Fruit fly (Drosophila melanogaster) whole organism: ENCODE measurements around the gene CG14551.

Experiments
- CG8478 ChIP-seq: fragments of >200 bp; optimal IDR thresholded peaks from 2 replicates; lab custom pipeline; 2018; ENCODE audit warnings: inconsistent platforms
- Dll ChIP-seq: fragments of >200 bp; optimal IDR thresholded peaks from 2 replicates; lab custom pipeline; 2017
- EcR ChIP-seq, 2 experiments: fragments of >200 bp; optimal IDR thresholded peaks; 2 replicates each; lab custom pipeline; 2017; ENCODE audit warnings: missing biosample characterization in 2 of 2, missing genetic modification characterization in 2 of 2, missing genetic modification reagents in 2 of 2
- psq ChIP-seq: fragments of >200 bp; optimal IDR thresholded peaks from 2 replicates; lab custom pipeline; 2017
- usp ChIP-seq: fragments of >200 bp; optimal IDR thresholded peaks from 2 replicates; lab custom pipeline; 2017; ENCODE audit warnings: missing biosample characterization, missing genetic modification characterization, mixed read lengths

dm6 chr3R:26030562-26030961 lies 32.2 kb downstream of the CG14551 start:
- TF ChIP-seq psq (lab: Kevin White, UChicago) = no peak
- no peak for TF ChIP-seq CG8478 (lab: Kevin White, UChicago)
- no peak for TF ChIP-seq EcR (GFP tag; optimal IDR thresholded peaks at IDR 0.05; lab: Kevin White, UChicago)
- TF ChIP-seq Dll (lab: Kevin White, UChicago) = no peak
- no peak for TF ChIP-seq usp (GFP tag; lab: Kevin White, UChicago)
